Fruit fly (Drosophila melanogaster) whole organism, wandering third instar larva: ENCODE results near the gene Prim2.

ENCODE experiments used
- Abd-B ChIP-seq: fragments of >200 bp; optimal IDR thresholded peaks from 2 replicates; lab custom pipeline; 2017; ENCODE audit warnings: missing biosample characterization, missing genetic modification characterization
- CG32264 ChIP-seq: fragments of 200-800 bp; sonication (Bioruptor generic); optimal IDR thresholded peaks from 2 replicates; lab custom pipeline; 2016; ENCODE audit warnings: missing biosample characterization, missing genetic modification characterization
- CG9705 ChIP-seq: fragments of 200-800 bp; sonication (Bioruptor generic); optimal IDR thresholded peaks from 2 replicates; lab custom pipeline; 2018; ENCODE audit warnings: missing biosample characterization, mild to moderate bottlenecking, missing genetic modification characterization
- CrebA ChIP-seq: fragments of 200-800 bp; sonication (Bioruptor generic); optimal IDR thresholded peaks from 2 replicates; lab custom pipeline; 2016; ENCODE audit warnings: missing biosample characterization, mild to moderate bottlenecking, missing genetic modification characterization, borderline replicate concordance
- Dfd ChIP-seq: fragments of >200 bp; optimal IDR thresholded peaks from 2 replicates; lab custom pipeline; 2017; ENCODE audit warnings: missing biosample characterization, missing genetic modification characterization
- Dif ChIP-seq: fragments of 200-275, 200-300 bp; sonication (Bioruptor generic); optimal IDR thresholded peaks from 2 replicates; lab custom pipeline; 2018; ENCODE audit warnings: missing biosample characterization, missing genetic modification characterization; ENCODE audit not compliant: partially characterized antibody
- GATAd ChIP-seq: sonication (Bioruptor generic); optimal IDR thresholded peaks from 2 replicates; lab custom pipeline; 2016; ENCODE audit warnings: missing biosample characterization, missing genetic modification characterization
- HLH106 ChIP-seq: fragments of 200-800 bp; optimal IDR thresholded peaks from 3 replicates; lab custom pipeline; 2019; ENCODE audit warnings: missing biosample characterization, mild to moderate bottlenecking, missing genetic modification characterization, moderate library complexity
- Hnf4 ChIP-seq: fragments of 200-800 bp; sonication (Bioruptor generic); optimal IDR thresholded peaks from 2 replicates; lab custom pipeline; 2016; ENCODE audit warnings: missing biosample characterization, mild to moderate bottlenecking, missing genetic modification characterization
- Hr78 ChIP-seq: fragments of >200 bp; optimal IDR thresholded peaks from 2 replicates; lab custom pipeline; 2017; ENCODE audit warnings: missing biosample characterization, missing genetic modification characterization
- Hr83 ChIP-seq: fragments of 200-300 bp; sonication (Bioruptor generic); optimal IDR thresholded peaks from 2 replicates; lab custom pipeline; 2016; ENCODE audit warnings: missing biosample characterization, mild to moderate bottlenecking, missing genetic modification characterization, moderate library complexity; ENCODE audit not compliant: poor library complexity, severe bottlenecking
- Jra ChIP-seq: sonication (Bioruptor generic); optimal IDR thresholded peaks from 2 replicates; lab custom pipeline; 2016; ENCODE audit warnings: missing biosample characterization, missing genetic modification characterization
- Mio ChIP-seq: sonication (Bioruptor generic); optimal IDR thresholded peaks from 2 replicates; lab custom pipeline; 2016; ENCODE audit warnings: missing biosample characterization, missing genetic modification characterization
- Myc ChIP-seq: fragments of >200 bp; optimal IDR thresholded peaks from 2 replicates; lab custom pipeline; 2017
- N ChIP-seq: fragments of >200 bp; optimal IDR thresholded peaks from 2 replicates; lab custom pipeline; 2018; ENCODE audit warnings: missing biosample characterization, missing external identifiers, missing genetic modification characterization
- OdsH ChIP-seq: fragments of 200-800 bp; sonication (Bioruptor generic); optimal IDR thresholded peaks from 2 replicates; lab custom pipeline; 2016; ENCODE audit warnings: missing biosample characterization, mild to moderate bottlenecking, missing genetic modification characterization
- Rel ChIP-seq, 2 experiments: fragments of 200-800 bp; sonication (Bioruptor generic) in 1 of 2; optimal IDR thresholded peaks; 2 replicates in 1 of 2; 3 replicates in 1 of 2; lab custom pipeline; 2016 to 2019; ENCODE audit warnings: mild to moderate bottlenecking in 2 of 2, missing biosample characterization in 2 of 2, missing genetic modification characterization in 2 of 2, moderate library complexity in 1 of 2
- Sp1 ChIP-seq: fragments of 200-800 bp; sonication (Bioruptor generic); optimal IDR thresholded peaks from 3 replicates; lab custom pipeline; 2019; ENCODE audit warnings: missing biosample characterization, mild to moderate bottlenecking, missing genetic modification characterization, moderate library complexity
- Vsx2 ChIP-seq: fragments of 200-300, 225-300 bp; sonication (Bioruptor generic); optimal IDR thresholded peaks from 2 replicates; lab custom pipeline; 2018; ENCODE audit warnings: missing biosample characterization, missing genetic modification characterization; ENCODE audit not compliant: partially characterized antibody
- br ChIP-seq: fragments of 200-800 bp; sonication (Bioruptor generic); optimal IDR thresholded peaks from 2 replicates; lab custom pipeline; 2016; ENCODE audit warnings: missing biosample characterization, missing genetic modification characterization
- brk ChIP-seq: fragments of 200-800 bp; sonication (Bioruptor generic); optimal IDR thresholded peaks from 2 replicates; lab custom pipeline; 2016; ENCODE audit warnings: missing biosample characterization, mild to moderate bottlenecking, missing genetic modification characterization
- dl ChIP-seq, 2 experiments: fragments of 175-275, 200-275 bp in 1 of 2; fragments of 200-275 bp in 1 of 2; sonication (Bioruptor generic); optimal IDR thresholded peaks; lab custom pipeline; 2018; ENCODE audit warnings: mild to moderate bottlenecking in 2 of 2, missing biosample characterization in 2 of 2, missing genetic modification characterization in 2 of 2, moderate library complexity in 2 of 2; ENCODE audit not compliant: partially characterized antibody in 2 of 2, insufficient read depth in 1 of 2
- dmrt93B ChIP-seq: fragments of 200-800 bp; sonication (Bioruptor generic); optimal IDR thresholded peaks from 2 replicates; lab custom pipeline; 2018; ENCODE audit warnings: missing biosample characterization, mild to moderate bottlenecking, missing genetic modification characterization
- dsf ChIP-seq: sonication (Bioruptor generic); optimal IDR thresholded peaks from 2 replicates; lab custom pipeline; 2016; ENCODE audit warnings: missing biosample characterization, missing genetic modification characterization, borderline replicate concordance
- ey ChIP-seq: fragments of 200-800 bp; sonication (Bioruptor generic); optimal IDR thresholded peaks from 2 replicates; lab custom pipeline; 2016; ENCODE audit warnings: missing biosample characterization, missing genetic modification characterization
- foxo ChIP-seq, 2 experiments: fragments of 200-800 bp; sonication (Bioruptor generic); optimal IDR thresholded peaks; 2 replicates in 1 of 2; 3 replicates in 1 of 2; lab custom pipeline; 2016 to 2017; ENCODE audit warnings: missing biosample characterization in 2 of 2, missing genetic modification characterization in 2 of 2
- fru ChIP-seq: fragments of 200-800 bp; sonication (Bioruptor generic); optimal IDR thresholded peaks from 3 replicates; lab custom pipeline; 2016; ENCODE audit warnings: missing biosample characterization, mild to moderate bottlenecking, missing genetic modification characterization
- h ChIP-seq: fragments of 200-800 bp; sonication (Bioruptor generic); optimal IDR thresholded peaks from 3 replicates; lab custom pipeline; 2016; ENCODE audit warnings: missing biosample characterization, mild to moderate bottlenecking, missing genetic modification characterization
- jim ChIP-seq: fragments of 175-275, 200-325 bp; sonication (Bioruptor generic); optimal IDR thresholded peaks from 2 replicates; lab custom pipeline; 2016; ENCODE audit warnings: missing biosample characterization, mild to moderate bottlenecking, missing genetic modification characterization
- lola ChIP-seq: fragments of >200 bp; optimal IDR thresholded peaks from 2 replicates; lab custom pipeline; 2017; ENCODE audit warnings: missing biosample characterization, missing genetic modification characterization
- pan ChIP-seq: fragments of >200 bp; optimal IDR thresholded peaks from 2 replicates; lab custom pipeline; 2017
- psq ChIP-seq: fragments of 200-800 bp; sonication (Bioruptor generic); optimal IDR thresholded peaks from 3 replicates; lab custom pipeline; 2017; ENCODE audit warnings: missing biosample characterization, mild to moderate bottlenecking, missing genetic modification characterization, moderate library complexity
- rgr ChIP-seq: fragments of 200-800 bp; sonication (Bioruptor generic); optimal IDR thresholded peaks from 3 replicates; lab custom pipeline; 2016; ENCODE audit warnings: missing biosample characterization, mild to moderate bottlenecking, missing genetic modification characterization
- sage ChIP-seq: fragments of 200-800 bp; sonication (Bioruptor generic); optimal IDR thresholded peaks from 2 replicates; lab custom pipeline; 2016; ENCODE audit warnings: missing biosample characterization, mild to moderate bottlenecking, missing genetic modification characterization
- sv ChIP-seq: fragments of 200-800 bp; sonication (Bioruptor generic); optimal IDR thresholded peaks from 3 replicates; lab custom pipeline; 2016; ENCODE audit warnings: missing biosample characterization, missing genetic modification characterization
- tai ChIP-seq: sonication (Bioruptor generic); optimal IDR thresholded peaks from 2 replicates; lab custom pipeline; 2016; ENCODE audit warnings: missing biosample characterization, missing genetic modification characterization
- usp ChIP-seq: fragments of >200 bp; optimal IDR thresholded peaks from 2 replicates; lab custom pipeline; 2017; ENCODE audit warnings: missing biosample characterization, missing genetic modification characterization
- woc ChIP-seq: sonication (Bioruptor generic); optimal IDR thresholded peaks from 2 replicates; lab custom pipeline; 2016; ENCODE audit warnings: missing biosample characterization, mild to moderate bottlenecking, missing genetic modification characterization

The Prim2 gene

dm6 chr3L:20384086-20384810 lies 22.9 kb upstream of the Prim2 start, which contains the start of the genes CG5498 and fbl:
TSS of gene CG5498 (minus strand) at chr3L:20384109.
TSS of gene fbl (plus strand) at chr3L:20384429.
- TF ChIP-seq Dif (GFP tag; lab: Kevin White, UChicago) (no peak), fru (GFP tag; lab: Kevin White, UChicago) (peak; percentile 81), HLH106 (tag; lab: Kevin White, UChicago) (peak; percentile 79), usp (no peak), Abd-B (GFP tag; lab: Kevin White, UChicago) (no peak), tai (GFP tag; lab: Kevin White, UChicago) (no peak), OdsH (GFP tag; lab: Kevin White, UChicago) (peak; percentile 85), Myc (lab: Kevin White, UChicago) (no peak), Mio (GFP tag; lab: Kevin White, UChicago) (no peak), Sp1 (peak; percentile 78), Rel (GFP tag; optimal IDR thresholded peaks at IDR 0.05; lab: Kevin White, UChicago) (no peak), Rel (tag; optimal IDR thresholded peaks at IDR 0.05; lab: Kevin White, UChicago) (peak; percentile 57), br (GFP tag; lab: Kevin White, UChicago) (peak; percentile 81), jim (GFP tag; lab: Kevin White, UChicago) (no peak), psq (GFP tag; lab: Kevin White, UChicago) (peak; percentile 77), dmrt93B (peak; percentile 44), Hr83 (peak; percentile 48), sage (GFP tag; lab: Kevin White, UChicago) (peak; percentile 48), sv (GFP tag; lab: Kevin White, UChicago) (peak; percentile 54), dl (GFP tag; optimal IDR thresholded peaks at IDR 0.05; lab: Kevin White, UChicago; ENCODE audit: insufficient read depth in 1 of 2, partially characterized antibody in 2 of 2) (no peak), woc (GFP tag; lab: Kevin White, UChicago) (peak; percentile 64), ey (GFP tag; lab: Kevin White, UChicago) (peak; percentile 82), CrebA (GFP tag; lab: Kevin White, UChicago) (no peak), Hnf4 (GFP tag; lab: Kevin White, UChicago) (peak; percentile 85), Dfd (no peak), CG32264 (GFP tag; lab: Kevin White, UChicago) (peak; percentile 6), foxo (GFP tag; optimal IDR thresholded peaks at IDR 0.05; lab: Kevin White, UChicago) (peak in 1 of 2 experiments; percentile 89), N (GFP tag; lab: Kevin White, UChicago) (no peak), dsf (peak; percentile 75), GATAd (GFP tag; lab: Kevin White, UChicago) (peak; percentile 60), CG9705 (GFP tag; lab: Kevin White, UChicago) (peak; percentile 38), lola (no peak), rgr (peak; percentile 86), Hr78 (GFP tag; lab: Kevin White, UChicago) (no peak), h (GFP tag; lab: Kevin White, UChicago) (peak; percentile 86), pan (lab: Kevin White, UChicago) (no peak), Vsx2 (GFP tag; lab: Kevin White, UChicago) (no peak), Jra (GFP tag; lab: Kevin White, UChicago) (peak; percentile 79), brk (GFP tag; lab: Kevin White, UChicago) (peak; percentile 91)

DNA sequence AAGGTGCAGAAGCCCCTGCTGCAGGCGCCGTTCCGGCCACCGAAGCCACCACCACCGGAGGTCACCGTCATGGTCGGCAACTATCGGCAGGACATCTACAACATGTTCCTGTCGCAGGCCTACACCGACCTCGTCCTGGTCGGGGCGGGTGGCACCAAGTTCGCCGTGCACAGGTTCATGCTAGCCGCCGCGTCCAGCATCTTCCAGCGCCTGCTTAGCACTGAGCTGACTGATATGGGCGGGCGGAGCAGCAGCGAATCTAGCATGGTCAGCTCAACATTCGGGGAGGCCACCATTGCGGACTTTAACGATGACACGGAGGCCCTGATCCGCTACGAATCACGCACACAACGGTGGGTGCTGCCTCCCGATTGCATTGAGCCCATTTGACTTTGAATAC lies 18.1 kb upstream of the Prim2 start:
- TF ChIP-seq sv (GFP tag; lab: Kevin White, UChicago) = no peak
- no peak for TF ChIP-seq foxo (GFP tag; optimal IDR thresholded peaks at IDR 0.05; lab: Kevin White, UChicago)
- no peak for TF ChIP-seq GATAd (GFP tag; lab: Kevin White, UChicago)
- no peak for TF ChIP-seq Mio (GFP tag; lab: Kevin White, UChicago)
- TF ChIP-seq OdsH (GFP tag; lab: Kevin White, UChicago) = no peak
- no peak for TF ChIP-seq N (GFP tag; lab: Kevin White, UChicago)
- no peak for TF ChIP-seq CG9705 (GFP tag; lab: Kevin White, UChicago)
- no peak for TF ChIP-seq Myc (lab: Kevin White, UChicago)
- TF ChIP-seq Sp1 = no peak
- TF ChIP-seq Hnf4 (GFP tag; lab: Kevin White, UChicago) = no peak
- TF ChIP-seq Dif (GFP tag; lab: Kevin White, UChicago) = no peak
- no peak for TF ChIP-seq woc (GFP tag; lab: Kevin White, UChicago)
- no peak for TF ChIP-seq Rel (GFP tag; optimal IDR thresholded peaks at IDR 0.05; lab: Kevin White, UChicago)
- no peak for TF ChIP-seq Rel (tag; optimal IDR thresholded peaks at IDR 0.05; lab: Kevin White, UChicago)
- TF ChIP-seq Dfd = no peak
